Fruit fly (Drosophila melanogaster): ENCODE results near the gene CG32983.
A peak's percentile ranks its signal among the peaks of the same experiment; 100 is the strongest.

The CG32983 gene

dm6 chr2L:8871677-8872076 lies 6.0 kb downstream of the CG32983 start:
- TF ChIP-seq CG12768 (GFP tag; optimal IDR thresholded peaks at IDR 0.05): no peak
- TF ChIP-seq CG7045 (GFP tag; optimal IDR thresholded peaks at IDR 0.05): no peak
- TF ChIP-seq ovo (GFP tag; optimal IDR thresholded peaks at IDR 0.05): no peak
- no peak for TF ChIP-seq cic (GFP tag; optimal IDR thresholded peaks at IDR 0.05)
- no peak for TF ChIP-seq CG33017 (tag; optimal IDR thresholded peaks at IDR 0.05)
- no peak for TF ChIP-seq tj (GFP tag; optimal IDR thresholded peaks at IDR 0.05)
- no peak for TF ChIP-seq cnc (optimal IDR thresholded peaks at IDR 0.05)
- TF ChIP-seq Crg-1 (GFP tag; optimal IDR thresholded peaks at IDR 0.05): no peak
- TF ChIP-seq Clk (GFP tag; optimal IDR thresholded peaks at IDR 0.05): no peak
- TF ChIP-seq CG7101 (tag; optimal IDR thresholded peaks at IDR 0.05): no peak
- no peak for TF ChIP-seq Mnt (GFP tag; optimal IDR thresholded peaks at IDR 0.05)

- TF ChIP-seq CG33017 (tag; optimal IDR thresholded peaks at IDR 0.05): no peak
- TF ChIP-seq Clk (GFP tag; optimal IDR thresholded peaks at IDR 0.05): no peak
- TF ChIP-seq Hr96 (GFP tag; optimal IDR thresholded peaks at IDR 0.05): no peak
- TF ChIP-seq Mnt (GFP tag; optimal IDR thresholded peaks at IDR 0.05): no peak
- TF ChIP-seq ovo (GFP tag; optimal IDR thresholded peaks at IDR 0.05): no peak
These were observed 10.2 kb downstream of the CG32983 start for dm6 chr2L:8875835-8876234.

dm6 chr2L:8879241-8879931 lies 13.7 kb downstream of the CG32983 start:
- TF ChIP-seq CG7045 (GFP tag; optimal IDR thresholded peaks at IDR 0.05): no peak
- TF ChIP-seq CG1620 (GFP tag; optimal IDR thresholded peaks at IDR 0.05): no peak
- no peak for TF ChIP-seq Clk (GFP tag; optimal IDR thresholded peaks at IDR 0.05)
- TF ChIP-seq Mnt (GFP tag; optimal IDR thresholded peaks at IDR 0.05): no peak
- TF ChIP-seq bab1 (GFP tag; optimal IDR thresholded peaks at IDR 0.05): no peak
- no peak for TF ChIP-seq tj (GFP tag; optimal IDR thresholded peaks at IDR 0.05)
- no peak for TF ChIP-seq toe (GFP tag; optimal IDR thresholded peaks at IDR 0.05)
- TF ChIP-seq CG5204 (GFP tag; optimal IDR thresholded peaks at IDR 0.05): no peak
- TF ChIP-seq Crg-1 (GFP tag; optimal IDR thresholded peaks at IDR 0.05): no peak
- no peak for TF ChIP-seq CG33017 (tag; optimal IDR thresholded peaks at IDR 0.05)
- TF ChIP-seq CG11617 (GFP tag; optimal IDR thresholded peaks at IDR 0.05): no peak
- no peak for TF ChIP-seq cnc (optimal IDR thresholded peaks at IDR 0.05)
- TF ChIP-seq CG7101 (tag; optimal IDR thresholded peaks at IDR 0.05): no peak

DNA sequence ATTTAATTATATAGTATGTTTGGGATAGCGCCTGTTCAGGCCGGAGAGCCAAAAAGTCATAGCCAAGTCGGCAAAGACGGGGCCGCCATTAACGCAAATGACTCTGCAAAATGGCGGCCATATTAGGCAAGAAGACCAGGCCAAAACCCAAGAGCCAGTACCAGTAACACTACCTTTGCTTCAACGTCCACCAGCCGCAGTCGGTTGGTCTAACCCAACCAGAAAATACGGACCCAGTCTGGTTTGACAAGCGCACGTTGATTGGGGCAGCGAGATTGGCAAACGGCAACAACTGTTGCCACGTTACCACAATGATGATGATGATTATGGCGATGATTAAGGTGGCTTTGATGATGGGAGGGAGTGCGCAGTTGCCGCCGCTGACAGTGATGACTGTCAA lies 15.4 kb downstream of the CG32983 start:
- TF ChIP-seq CG1620 (GFP tag; optimal IDR thresholded peaks at IDR 0.05) (no peak), Mnt (GFP tag; optimal IDR thresholded peaks at IDR 0.05) (no peak), Clk (GFP tag; optimal IDR thresholded peaks at IDR 0.05) (no peak), bab1 (GFP tag; optimal IDR thresholded peaks at IDR 0.05) (no peak), CG5204 (GFP tag; optimal IDR thresholded peaks at IDR 0.05) (no peak), CG7101 (tag; optimal IDR thresholded peaks at IDR 0.05) (no peak), CG14711 (tag; optimal IDR thresholded peaks at IDR 0.05) (no peak)

- TF ChIP-seq cic (GFP tag; optimal IDR thresholded peaks at IDR 0.05): no peak
- TF ChIP-seq Mnt (GFP tag; optimal IDR thresholded peaks at IDR 0.05): no peak
- no peak for TF ChIP-seq kay (GFP tag; ENCODE audit: borderline replicate concordance)
- TF ChIP-seq CG7101 (tag; optimal IDR thresholded peaks at IDR 0.05): no peak
- no peak for TF ChIP-seq cnc (optimal IDR thresholded peaks at IDR 0.05)
- no peak for TF ChIP-seq pad (GFP tag; optimal IDR thresholded peaks at IDR 0.05)
- TF ChIP-seq bab1 (GFP tag; optimal IDR thresholded peaks at IDR 0.05): no peak
- no peak for TF ChIP-seq Hr96 (GFP tag; optimal IDR thresholded peaks at IDR 0.05)
- no peak for TF ChIP-seq Crg-1 (GFP tag; optimal IDR thresholded peaks at IDR 0.05)
- no peak for TF ChIP-seq toe (GFP tag; optimal IDR thresholded peaks at IDR 0.05)
These were observed 18.5 kb downstream of the CG32983 start for dm6 chr2L:8884102-8884501.

- TF ChIP-seq CG12768 (GFP tag; optimal IDR thresholded peaks at IDR 0.05) (no peak), pad (GFP tag; optimal IDR thresholded peaks at IDR 0.05) (no peak), Clk (GFP tag; optimal IDR thresholded peaks at IDR 0.05) (no peak), tj (GFP tag; optimal IDR thresholded peaks at IDR 0.05) (no peak), Crg-1 (GFP tag; optimal IDR thresholded peaks at IDR 0.05) (no peak), CG11617 (GFP tag; optimal IDR thresholded peaks at IDR 0.05) (no peak), cnc (optimal IDR thresholded peaks at IDR 0.05) (no peak)
These were observed 22.6 kb downstream of the CG32983 start for dm6 chr2L:8888210-8888609.

DNA sequence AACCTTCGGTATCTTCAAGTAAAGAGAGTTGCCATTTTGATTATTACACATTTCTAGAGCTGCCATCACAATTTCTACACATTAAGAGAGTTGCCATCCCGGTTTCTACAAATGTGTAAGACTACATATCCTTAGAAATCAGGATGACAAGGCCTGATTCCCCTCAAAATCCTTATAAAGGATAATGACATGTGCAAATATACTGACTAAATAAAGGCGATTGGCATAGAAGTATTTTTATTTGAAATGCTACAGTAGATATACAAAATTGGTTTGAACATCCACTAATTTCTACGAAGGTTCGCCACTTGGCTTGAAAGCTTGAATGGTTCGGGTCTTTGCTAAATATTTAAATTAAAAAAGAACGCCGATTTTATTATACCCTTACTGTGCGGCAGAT lies 23.1 kb downstream of the CG32983 start:
- TF ChIP-seq Hr96 (GFP tag; optimal IDR thresholded peaks at IDR 0.05): no peak
- no peak for TF ChIP-seq Crg-1 (GFP tag; optimal IDR thresholded peaks at IDR 0.05)
- no peak for TF ChIP-seq CG7101 (tag; optimal IDR thresholded peaks at IDR 0.05)
- peak; percentile 4 for TF ChIP-seq toe (GFP tag; optimal IDR thresholded peaks at IDR 0.05)
- peak; percentile 7 for TF ChIP-seq bab1 (GFP tag; optimal IDR thresholded peaks at IDR 0.05)

DNA sequence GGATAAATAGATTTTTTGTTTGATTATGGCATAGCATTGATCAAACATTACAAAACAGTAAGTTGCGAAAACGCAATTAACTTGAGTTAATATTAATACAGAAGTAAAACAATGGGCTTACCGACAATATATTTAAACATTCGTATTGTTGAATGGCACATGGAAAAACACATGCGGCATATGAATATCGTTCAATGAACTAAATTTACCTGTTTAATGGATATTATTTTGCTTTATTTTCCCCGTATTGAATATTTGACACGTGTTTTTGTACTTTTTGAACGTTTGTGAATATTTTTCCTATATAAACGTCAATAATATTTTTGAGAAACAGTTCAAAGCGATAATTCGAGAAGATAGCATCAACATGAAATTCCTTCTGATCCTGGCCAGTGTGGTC lies 25.5 kb downstream of the CG32983 start, which contains the start of gene CG42713:
Gene CG42713 (plus strand): TSS at position 301 of the 400 bp plus-strand sequence.
- TF ChIP-seq ovo (GFP tag; optimal IDR thresholded peaks at IDR 0.05): no peak
- TF ChIP-seq Mnt (GFP tag; optimal IDR thresholded peaks at IDR 0.05): no peak
- no peak for TF ChIP-seq tj (GFP tag; optimal IDR thresholded peaks at IDR 0.05)
- no peak for TF ChIP-seq CG11617 (GFP tag; optimal IDR thresholded peaks at IDR 0.05)
- TF ChIP-seq pad (GFP tag; optimal IDR thresholded peaks at IDR 0.05): no peak
- TF ChIP-seq cic (GFP tag; optimal IDR thresholded peaks at IDR 0.05): no peak
- TF ChIP-seq CG7101 (tag; optimal IDR thresholded peaks at IDR 0.05): no peak
- TF ChIP-seq bab1 (GFP tag; optimal IDR thresholded peaks at IDR 0.05): no peak
- TF ChIP-seq Crg-1 (GFP tag; optimal IDR thresholded peaks at IDR 0.05): no peak
- TF ChIP-seq kay (GFP tag; ENCODE audit: borderline replicate concordance): no peak
- no peak for TF ChIP-seq cnc (optimal IDR thresholded peaks at IDR 0.05)
